Fruit fly (Drosophila melanogaster): ENCODE measurements around the gene CG9727.

dm6 chr3R:6468351-6468685 is 11.8 kb upstream of the CG9727 start, which contains the start of gene Neurochondrin:
- TF ChIP-seq BtbVII (GFP tag; optimal IDR thresholded peaks at IDR 0.05), result no peak
- no peak for TF ChIP-seq CG10654 (GFP tag; optimal IDR thresholded peaks at IDR 0.05)
- TF ChIP-seq stwl (tag; optimal IDR thresholded peaks at IDR 0.05), result no peak
- TF ChIP-seq ara (GFP tag; IDR thresholded peaks at IDR 0.05), result no peak
- TF ChIP-seq CG6254 (GFP tag; optimal IDR thresholded peaks at IDR 0.05), result no peak

Measured in whole organism, embryonic.